Worm (Caenorhabditis elegans) whole organism, L2 larva: ENCODE data around the gene T22B7.7.

Experiments used
- F13H6.1 ChIP-seq: sonication (generic microtip); optimal IDR thresholded peaks from 2 replicates; lab custom pipeline; 2016; ENCODE audit warnings: missing genetic modification characterization, missing compliant biosample characterization
- R02D3.7 ChIP-seq: fragments of 150-350 bp; optimal IDR thresholded peaks from 2 replicates; lab custom pipeline; 2014; ENCODE audit warnings: missing biosample characterization, missing genetic modification characterization
- Y55F3AM.14 ChIP-seq: fragments of 200-800 bp; sonication (Bioruptor generic); optimal IDR thresholded peaks from 2 replicates; lab custom pipeline; 2018; ENCODE audit warnings: mild to moderate bottlenecking, missing genetic modification characterization, missing compliant biosample characterization
- ZK546.5 ChIP-seq: sonication (generic microtip); optimal IDR thresholded peaks from 2 replicates; lab custom pipeline; 2017; ENCODE audit warnings: missing biosample characterization, missing genetic modification characterization
- alr-1 ChIP-seq: fragments of 150-350 bp; optimal IDR thresholded peaks from 2 replicates; lab custom pipeline; 2014; ENCODE audit warnings: missing biosample characterization, missing genetic modification characterization
- aly-2 ChIP-seq: fragments of 150-350 bp; optimal IDR thresholded peaks from 2 replicates; lab custom pipeline; 2014; ENCODE audit warnings: missing biosample characterization, missing genetic modification characterization
- ama-1 ChIP-seq: fragments of 150-350 bp; optimal IDR thresholded peaks from 2 replicates; lab custom pipeline; 2018; ENCODE audit warnings: inconsistent platforms
- blmp-1 ChIP-seq: sonication (generic microtip); optimal IDR thresholded peaks from 2 replicates; lab custom pipeline; 2017; ENCODE audit warnings: missing genetic modification characterization, mild to moderate bottlenecking, missing compliant biosample characterization, antibody characterized with exemption, moderate library complexity; ENCODE audit not compliant: insufficient read depth
- ceh-16 ChIP-seq: fragments of 150-350 bp; optimal IDR thresholded peaks from 2 replicates; lab custom pipeline; 2014; ENCODE audit warnings: missing biosample characterization, missing genetic modification characterization
- crh-2 ChIP-seq: sonication (generic microtip); optimal IDR thresholded peaks from 2 replicates; lab custom pipeline; 2017; ENCODE audit warnings: missing biosample characterization, missing genetic modification characterization
- egl-27 ChIP-seq: sonication (generic microtip); optimal IDR thresholded peaks from 3 replicates; lab custom pipeline; 2017; ENCODE audit warnings: missing biosample characterization, missing genetic modification reagents, missing genetic modification characterization
- elt-1 ChIP-seq: fragments of 150-350 bp; optimal IDR thresholded peaks from 2 replicates; lab custom pipeline; 2014; ENCODE audit warnings: missing biosample characterization, missing genetic modification characterization
- elt-3 ChIP-seq: sonication (generic microtip); optimal IDR thresholded peaks from 2 replicates; lab custom pipeline; 2017; ENCODE audit warnings: missing biosample characterization, missing genetic modification characterization
- fos-1 ChIP-seq: fragments of 150-350 bp; optimal IDR thresholded peaks from 2 replicates; lab custom pipeline; 2014; ENCODE audit warnings: missing biosample characterization, missing genetic modification characterization
- gmeb-1 ChIP-seq: fragments of 150-350 bp; optimal IDR thresholded peaks from 2 replicates; lab custom pipeline; 2014; ENCODE audit warnings: missing biosample characterization, missing genetic modification characterization
- lin-39 ChIP-seq: fragments of 150-350 bp; optimal IDR thresholded peaks from 2 replicates; lab custom pipeline; 2014; ENCODE audit warnings: missing biosample characterization, missing genetic modification reagents, missing genetic modification characterization
- lsy-2 ChIP-seq, 2 experiments: fragments of 150-350 bp in 1 of 2; sonication (generic microtip) in 1 of 2; optimal IDR thresholded peaks; 2 replicates each; lab custom pipeline; 2014 to 2017; ENCODE audit warnings: missing biosample characterization in 2 of 2, missing genetic modification characterization in 2 of 2
- mbf-1 ChIP-seq: sonication (generic microtip); optimal IDR thresholded peaks from 2 replicates; lab custom pipeline; 2017; ENCODE audit warnings: missing biosample characterization, missing genetic modification characterization
- mdl-1 ChIP-seq, 2 experiments: fragments of 150-350 bp in 1 of 2; sonication (generic microtip) in 1 of 2; optimal IDR thresholded peaks; 2 replicates each; lab custom pipeline; 2017; ENCODE audit warnings: missing biosample characterization in 2 of 2, missing genetic modification characterization in 2 of 2
- nhr-10 ChIP-seq: sonication (generic microtip); optimal IDR thresholded peaks from 2 replicates; lab custom pipeline; 2017; ENCODE audit warnings: missing biosample characterization, missing genetic modification characterization
- nhr-11 ChIP-seq: fragments of 150-350 bp; optimal IDR thresholded peaks from 2 replicates; lab custom pipeline; 2014; ENCODE audit warnings: missing biosample characterization, missing genetic modification characterization
- nhr-21 ChIP-seq: fragments of 150-350 bp; optimal IDR thresholded peaks from 2 replicates; lab custom pipeline; 2014; ENCODE audit warnings: missing biosample characterization, missing genetic modification characterization
- nhr-237 ChIP-seq: fragments of 150-350 bp; optimal IDR thresholded peaks from 2 replicates; lab custom pipeline; 2014; ENCODE audit warnings: missing biosample characterization, missing genetic modification characterization
- nhr-25 ChIP-seq: fragments of 150-350 bp; sonication (generic microtip); optimal IDR thresholded peaks from 3 replicates; lab custom pipeline; 2014; ENCODE audit warnings: missing biosample characterization, missing genetic modification characterization
- nhr-6 ChIP-seq: fragments of 150-350 bp; optimal IDR thresholded peaks from 2 replicates; lab custom pipeline; 2014; ENCODE audit warnings: missing biosample characterization, missing genetic modification characterization
- nhr-77 ChIP-seq: fragments of 150-350 bp; optimal IDR thresholded peaks from 2 replicates; lab custom pipeline; 2014; ENCODE audit warnings: missing biosample characterization, missing genetic modification characterization
- sem-4 ChIP-seq: fragments of 150-350 bp; optimal IDR thresholded peaks from 2 replicates; lab custom pipeline; 2014; ENCODE audit warnings: missing biosample characterization, missing genetic modification reagents, missing genetic modification characterization
- skn-1 ChIP-seq: sonication (generic microtip); optimal IDR thresholded peaks from 2 replicates; lab custom pipeline; 2017; ENCODE audit warnings: missing biosample characterization, missing genetic modification characterization
- sma-3 ChIP-seq: sonication (generic microtip); optimal IDR thresholded peaks from 2 replicates; lab custom pipeline; 2016; ENCODE audit warnings: missing genetic modification reagents, missing genetic modification characterization, missing compliant biosample characterization
- sma-9 ChIP-seq, 2 experiments: fragments of 150-350 bp in 1 of 2; sonication (generic microtip) in 1 of 2; optimal IDR thresholded peaks; 2 replicates each; lab custom pipeline; 2014 to 2016; ENCODE audit warnings: missing genetic modification characterization in 2 of 2, mild to moderate bottlenecking in 1 of 2, missing biosample characterization in 1 of 2, missing compliant biosample characterization in 1 of 2, missing genetic modification reagents in 1 of 2, moderate library complexity in 1 of 2
- unc-39 ChIP-seq: fragments of 150-350 bp; optimal IDR thresholded peaks from 2 replicates; lab custom pipeline; 2014; ENCODE audit warnings: missing biosample characterization, missing genetic modification characterization
- unc-62 ChIP-seq: fragments of 150-350 bp; optimal IDR thresholded peaks from 2 replicates; lab custom pipeline; 2014; ENCODE audit warnings: missing biosample characterization, missing genetic modification reagents, missing genetic modification characterization
- zag-1 ChIP-seq: fragments of 150-350 bp; optimal IDR thresholded peaks from 2 replicates; lab custom pipeline; 2014; ENCODE audit warnings: missing biosample characterization, missing genetic modification characterization
- ztf-1 ChIP-seq: fragments of 200-800 bp; sonication (Bioruptor generic); conservative IDR thresholded peaks from 2 replicates; pipeline ENCODE4 v1.3.6; 2022; ENCODE audit warnings: missing genetic modification characterization, missing compliant biosample characterization
- ztf-11 ChIP-seq: sonication (generic microtip); optimal IDR thresholded peaks from 2 replicates; lab custom pipeline; 2017; ENCODE audit warnings: missing biosample characterization, missing genetic modification characterization
- ztf-4 ChIP-seq: fragments of 150-350 bp; optimal IDR thresholded peaks from 2 replicates; lab custom pipeline; 2014; ENCODE audit warnings: missing biosample characterization, missing genetic modification characterization

T22B7.7 gene

ce11 chrX:5631008-5631407 is 22.9 kb downstream of the T22B7.7 start (continued):
- no peak for TF ChIP-seq lsy-2 (tag; optimal IDR thresholded peaks at IDR 0.05; lab: Kevin White, UChicago)
- no peak for TF ChIP-seq unc-39
- TF ChIP-seq sma-9 (GFP tag; optimal IDR thresholded peaks at IDR 0.05; lab: Kevin White, UChicago), result peak; percentile 27
- TF ChIP-seq sma-9 (tag; optimal IDR thresholded peaks at IDR 0.05; lab: Kevin White, UChicago), result no peak
- no peak for TF ChIP-seq nhr-237 (tag; lab: Kevin White, UChicago)
- TF ChIP-seq nhr-25, result peak; percentile 34
- TF ChIP-seq fos-1 (tag; lab: Kevin White, UChicago), result peak; percentile 17

- TF ChIP-seq unc-39 (no peak), crh-2 (tag; lab: Kevin White, UChicago) (peak; percentile 11), blmp-1 (tag; lab: Kevin White, UChicago) (peak; percentile 73), elt-3 (tag; lab: Kevin White, UChicago) (no peak), egl-27 (tag; lab: Kevin White, UChicago) (no peak), ZK546.5 (no peak), ztf-4 (tag; lab: Kevin White, UChicago) (no peak), sma-9 (GFP tag; optimal IDR thresholded peaks at IDR 0.05; lab: Kevin White, UChicago) (peak; percentile 90), sma-9 (tag; optimal IDR thresholded peaks at IDR 0.05; lab: Kevin White, UChicago) (no peak), gmeb-1 (no peak), fos-1 (tag; lab: Kevin White, UChicago) (no peak), nhr-21 (tag; lab: Kevin White, UChicago) (peak; percentile 79), nhr-11 (tag; lab: Kevin White, UChicago) (no peak), alr-1 (tag; lab: Kevin White, UChicago) (no peak), zag-1 (tag; lab: Kevin White, UChicago) (no peak), nhr-77 (tag; lab: Kevin White, UChicago) (no peak), mdl-1 (tag; optimal IDR thresholded peaks at IDR 0.05; lab: Kevin White, UChicago) (peak; percentile 53 to 57), ceh-16 (tag; lab: Kevin White, UChicago) (no peak), ztf-1 (no peak), sma-3 (GFP tag; lab: Kevin White, UChicago) (peak; percentile 34), unc-62 (no peak), skn-1 (tag; lab: Kevin White, UChicago) (no peak), sem-4 (no peak), nhr-6 (tag; lab: Kevin White, UChicago) (no peak), aly-2 (tag; lab: Kevin White, UChicago) (no peak), nhr-25 (peak; percentile 79)
These were observed 23.9 kb downstream of the T22B7.7 start, which contains the start of gene argn-1 for ce11 chrX:5629941-5630340. argn-1 (plus strand) TSS chrX:5630023.

ce11 chrX:5628432-5628977 is 25.4 kb downstream of the T22B7.7 start:
- TF ChIP-seq blmp-1 (tag; lab: Kevin White, UChicago), result peak; percentile 40
- no peak for TF ChIP-seq aly-2 (tag; lab: Kevin White, UChicago)
- no peak for TF ChIP-seq elt-1 (tag; lab: Kevin White, UChicago)
- TF ChIP-seq mdl-1 (tag; optimal IDR thresholded peaks at IDR 0.05; lab: Kevin White, UChicago), result peak; percentile 48 to 61
- peak; percentile 52 for TF ChIP-seq gmeb-1
- TF ChIP-seq sma-3 (GFP tag; lab: Kevin White, UChicago), result peak; percentile 52
- no peak for TF ChIP-seq nhr-10 (tag; lab: Kevin White, UChicago)
- TF ChIP-seq nhr-25, result peak; percentile 61
- TF ChIP-seq sma-9 (GFP tag; optimal IDR thresholded peaks at IDR 0.05; lab: Kevin White, UChicago), result peak; percentile 90
- TF ChIP-seq sma-9 (tag; optimal IDR thresholded peaks at IDR 0.05; lab: Kevin White, UChicago), result no peak
- TF ChIP-seq mbf-1 (tag; lab: Kevin White, UChicago), result no peak
- peak; percentile 5 for TF ChIP-seq F13H6.1 (tag; lab: Kevin White, UChicago)
- peak; percentile 85 for TF ChIP-seq nhr-21 (tag; lab: Kevin White, UChicago)
- peak in 1 of 2 experiments; percentile 7 for TF ChIP-seq lsy-2 (tag; optimal IDR thresholded peaks at IDR 0.05; lab: Kevin White, UChicago)
- TF ChIP-seq Y55F3AM.14 (GFP tag; lab: Kevin White, UChicago), result peak; percentile 43

ce11 chrX:5621793-5622192 is 32.1 kb downstream of the T22B7.7 start:
- TF ChIP-seq ama-1, result no peak
- TF ChIP-seq nhr-237 (tag; lab: Kevin White, UChicago), result no peak
- no peak for TF ChIP-seq zag-1 (tag; lab: Kevin White, UChicago)
- TF ChIP-seq nhr-77 (tag; lab: Kevin White, UChicago), result no peak
- TF ChIP-seq nhr-25, result no peak
- TF ChIP-seq nhr-10 (tag; lab: Kevin White, UChicago), result no peak
- TF ChIP-seq R02D3.7 (tag; lab: Kevin White, UChicago), result no peak
- TF ChIP-seq egl-27 (tag; lab: Kevin White, UChicago), result no peak
- no peak for TF ChIP-seq sma-3 (GFP tag; lab: Kevin White, UChicago)
- TF ChIP-seq lin-39, result no peak
- TF ChIP-seq nhr-11 (tag; lab: Kevin White, UChicago), result no peak
- TF ChIP-seq ztf-11 (tag; lab: Kevin White, UChicago), result no peak
- no peak for TF ChIP-seq ztf-4 (tag; lab: Kevin White, UChicago)
- TF ChIP-seq elt-3 (tag; lab: Kevin White, UChicago), result no peak
